Worm (Caenorhabditis elegans): ENCODE results near the gene srh-250.

ce11 chrII:3832383-3832782 lies 46.0 kb upstream of the srh-250 start, which contains the start of gene F54D10.9:
- TF ChIP-seq flt-1 (GFP tag; IDR thresholded peaks at IDR 0.05) = no peak
- TF ChIP-seq med-1 (GFP tag; optimal IDR thresholded peaks at IDR 0.05; ENCODE audit: insufficient read depth) = no peak
- no peak for TF ChIP-seq cog-1 (tag; optimal IDR thresholded peaks at IDR 0.05)
- no peak for TF ChIP-seq klf-2 (GFP tag; conservative IDR thresholded peaks at IDR 0.05)
- TF ChIP-seq T22C8.4 (GFP tag; IDR thresholded peaks at IDR 0.05) = no peak
